Worm (Caenorhabditis elegans) whole organism, early embryonic: ENCODE measurements around the gene C26B9.7.

Experiments
- B0310.2 ChIP-seq: sonication (generic microtip); optimal IDR thresholded peaks from 2 replicates; lab custom pipeline; 2016; ENCODE audit warnings: mild to moderate bottlenecking, missing genetic modification characterization, missing compliant biosample characterization
- F13C5.2 ChIP-seq: sonication (generic microtip); optimal IDR thresholded peaks from 2 replicates; lab custom pipeline; 2017; ENCODE audit warnings: mild to moderate bottlenecking, missing genetic modification characterization, inconsistent platforms, missing compliant biosample characterization
- ceh-13 ChIP-seq: fragments of 200-800 bp; sonication (Bioruptor generic); optimal IDR thresholded peaks from 2 replicates; lab custom pipeline; 2018; ENCODE audit warnings: mild to moderate bottlenecking, missing genetic modification characterization, missing compliant biosample characterization
- hnd-1 ChIP-seq: sonication (generic microtip); optimal IDR thresholded peaks from 2 replicates; lab custom pipeline; 2016; ENCODE audit warnings: missing genetic modification characterization, missing compliant biosample characterization
- pes-1 ChIP-seq: fragments of 200-800 bp; sonication (Bioruptor generic); IDR thresholded peaks from 2 replicates; pipeline ENCODE4 v1.3.6; 2022; ENCODE audit warnings: missing genetic modification reagents, missing genetic modification characterization, missing compliant biosample characterization
- sea-1 ChIP-seq: fragments of 200-800 bp; sonication (Bioruptor generic); conservative IDR thresholded peaks from 2 replicates; pipeline ENCODE4 v1.3.6; 2022; ENCODE audit warnings: missing genetic modification characterization, missing compliant biosample characterization
- tbx-11 ChIP-seq: fragments of 200-800 bp; sonication (Bioruptor generic); IDR thresholded peaks from 2 replicates; pipeline ENCODE4 v1.3.6; 2022; ENCODE audit warnings: missing genetic modification characterization, missing compliant biosample characterization
- tra-4 ChIP-seq: sonication (generic microtip); optimal IDR thresholded peaks from 2 replicates; lab custom pipeline; 2017; ENCODE audit warnings: missing genetic modification characterization, missing compliant biosample characterization

Gene C26B9.7

DNA sequence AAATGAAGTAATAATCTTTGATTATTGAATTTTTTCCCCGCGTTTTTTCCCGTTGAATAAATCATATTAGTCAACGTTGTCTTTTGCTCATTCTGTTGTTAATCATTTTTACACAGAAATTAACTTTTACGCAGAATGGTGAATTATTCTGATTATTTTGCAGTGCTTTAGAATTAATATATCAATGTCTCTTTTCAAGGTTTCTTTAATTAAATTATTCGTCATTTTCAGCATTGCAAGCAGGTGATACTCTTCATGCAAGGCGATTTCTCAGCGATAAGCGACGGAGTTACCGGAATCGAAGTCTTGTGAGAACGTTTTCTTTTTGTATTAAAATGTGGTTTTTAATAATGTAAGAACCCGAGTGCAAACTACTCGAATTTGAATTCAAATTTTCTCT, 45.5 kb downstream of the C26B9.7 start:
- no peak for TF ChIP-seq ceh-13 (GFP tag; lab: Kevin White, UChicago)
- TF ChIP-seq F13C5.2 (tag; lab: Kevin White, UChicago): no peak
- TF ChIP-seq B0310.2 (tag; lab: Kevin White, UChicago): no peak
- TF ChIP-seq tbx-11 (GFP tag; lab: Robert Waterston, UW): no peak
- no peak for TF ChIP-seq tra-4 (tag; lab: Kevin White, UChicago)
- no peak for TF ChIP-seq hnd-1
- no peak for TF ChIP-seq sea-1
- TF ChIP-seq pes-1 (GFP tag; lab: Robert Waterston, UW): no peak
